Fruit fly (Drosophila melanogaster): ENCODE measurements around the gene slp2.

slp2 gene

dm6 chr2L:3872283-3872682 lies 35.6 kb downstream of the slp2 start, which contains the start of gene CG31957 (continued):
- peak; percentile 95 for TF ChIP-seq CG34224 (GFP tag; IDR thresholded peaks at IDR 0.05; ENCODE audit: partially characterized antibody)
- TF ChIP-seq CG15269 (tag; optimal IDR thresholded peaks at IDR 0.05) = no peak
- TF ChIP-seq gt (GFP tag; IDR thresholded peaks at IDR 0.05) = no peak
- peak; percentile 38; the same call in 1 of the 2 replicates for TF ChIP-seq ssp (GFP tag; IDR thresholded peaks at IDR 0.05)
- TF ChIP-seq prd (optimal IDR thresholded peaks at IDR 0.05) = no peak
- 0 out of 3 replicates have a peak, but pooled peaks have one; percentile 23 for TF ChIP-seq prd (GFP tag; IDR thresholded peaks at IDR 0.05)
- TF ChIP-seq Nf-YB (GFP tag; optimal IDR thresholded peaks at IDR 0.05) = no peak
- TF ChIP-seq Chrac-16 (GFP tag; optimal IDR thresholded peaks at IDR 0.05) = peak; percentile 45
- TF ChIP-seq CG16815 (GFP tag; optimal IDR thresholded peaks at IDR 0.05) = no peak
- peak; percentile 79 for TF ChIP-seq pho (GFP tag; optimal IDR thresholded peaks at IDR 0.05)
- TF ChIP-seq CG6689 (GFP tag; IDR thresholded peaks at IDR 0.05) = no peak
- no peak for TF ChIP-seq eyg (GFP tag; optimal IDR thresholded peaks at IDR 0.05)
- no peak for TF ChIP-seq CG15696 (tag; optimal IDR thresholded peaks at IDR 0.05)
- no peak for TF ChIP-seq cg (GFP tag; optimal IDR thresholded peaks at IDR 0.05)
- peak; percentile 63 for TF ChIP-seq MESR4 (GFP tag; optimal IDR thresholded peaks at IDR 0.05)
- TF ChIP-seq Nf-YC (tag; optimal IDR thresholded peaks at IDR 0.05) = no peak
- peak; percentile 39 for TF ChIP-seq CG8290 (GFP tag; optimal IDR thresholded peaks at IDR 0.05)
- TF ChIP-seq CG8290 (tag; optimal IDR thresholded peaks at IDR 0.05) = no peak
- peak; percentile 50 for TF ChIP-seq CG17829 (tag; optimal IDR thresholded peaks at IDR 0.05)
- TF ChIP-seq seq (GFP tag; IDR thresholded peaks at IDR 0.05) = peak; percentile 29; the same call in 1 of the 2 replicates
- TF ChIP-seq Fer1 (GFP tag; optimal IDR thresholded peaks at IDR 0.05) = no peak
- no peak for TF ChIP-seq CG1529 (GFP tag; optimal IDR thresholded peaks at IDR 0.05)
- TF ChIP-seq fd102C (GFP tag; optimal IDR thresholded peaks at IDR 0.05) = no peak
- no peak for TF ChIP-seq CG17359 (tag; optimal IDR thresholded peaks at IDR 0.05)
- TF ChIP-seq CG15514 (GFP tag; optimal IDR thresholded peaks at IDR 0.05) = peak; percentile 49
- no peak for TF ChIP-seq CG10565 (GFP tag; optimal IDR thresholded peaks at IDR 0.05)
- TF ChIP-seq Rfx (GFP tag; IDR thresholded peaks at IDR 0.05) = peak; percentile 85
- TF ChIP-seq CG2678 (tag; optimal IDR thresholded peaks at IDR 0.05) = no peak
- no peak for TF ChIP-seq B-H1 (GFP tag; IDR thresholded peaks at IDR 0.05)
- no peak for TF ChIP-seq Hr78 (GFP tag; optimal IDR thresholded peaks at IDR 0.05)
- peak; percentile 40 for TF ChIP-seq CG12155 (GFP tag; optimal IDR thresholded peaks at IDR 0.05)
- TF ChIP-seq Blimp-1 (GFP tag; optimal IDR thresholded peaks at IDR 0.05) = no peak
- peak; percentile 35 for TF ChIP-seq CG10543 (GFP tag; optimal IDR thresholded peaks at IDR 0.05)
- TF ChIP-seq rib (GFP tag; IDR thresholded peaks at IDR 0.05) = 0 out of 2 replicates have a peak, but pooled peaks have one; percentile 38
- no peak for TF ChIP-seq ttk (GFP tag; IDR thresholded peaks at IDR 0.05)
- TF ChIP-seq Kr (GFP tag; optimal IDR thresholded peaks at IDR 0.05) = no peak
- TF ChIP-seq schlank (tag; optimal IDR thresholded peaks at IDR 0.05) = no peak
- no peak for TF ChIP-seq CG15601 (tag; optimal IDR thresholded peaks at IDR 0.05)
- TF ChIP-seq dpn (GFP tag; optimal IDR thresholded peaks at IDR 0.05) = peak; percentile 49 to 69
- peak; percentile 48 for TF ChIP-seq YL-1 (GFP tag; optimal IDR thresholded peaks at IDR 0.05)
- no peak for TF ChIP-seq Nf-YA (GFP tag; IDR thresholded peaks at IDR 0.05)
- peak; percentile 57 for TF ChIP-seq CG32532 (GFP tag; IDR thresholded peaks at IDR 0.05)
- TF ChIP-seq da (GFP tag; optimal IDR thresholded peaks at IDR 0.05) = no peak
- TF ChIP-seq Dfd (GFP tag; optimal IDR thresholded peaks at IDR 0.05) = no peak
- TF ChIP-seq Spps (tag; optimal IDR thresholded peaks at IDR 0.05) = no peak
- peak; percentile 23 for TF ChIP-seq grau (tag; optimal IDR thresholded peaks at IDR 0.05)
- no peak for TF ChIP-seq TFAM (GFP tag; optimal IDR thresholded peaks at IDR 0.05)
- no peak for TF ChIP-seq CG10462 (GFP tag; optimal IDR thresholded peaks at IDR 0.05)
- TF ChIP-seq Optix (GFP tag; IDR thresholded peaks at IDR 0.05) = 0 out of 3 replicates have a peak, but pooled peaks have one; percentile 34
- TF ChIP-seq Hr39 (optimal IDR thresholded peaks at IDR 0.05) = no peak
- TF ChIP-seq fd96Cb (tag; optimal IDR thresholded peaks at IDR 0.05) = no peak
- TF ChIP-seq lbe (GFP tag; optimal IDR thresholded peaks at IDR 0.05) = no peak
